Fruit fly (Drosophila melanogaster) whole organism, embryonic: ENCODE data around the gene trk.

Experiments used
- Bteb2 ChIP-seq: fragments of 200-800 bp; sonication (Bioruptor generic); optimal IDR thresholded peaks from 2 replicates; lab custom pipeline; 2016; ENCODE audit warnings: missing biosample characterization, missing genetic modification characterization
- C15 ChIP-seq: fragments of 200-800 bp; sonication (Bioruptor generic); IDR thresholded peaks from 3 replicates; pipeline ENCODE4 v1.3.6; 2022; ENCODE audit warnings: missing biosample characterization, missing genetic modification characterization
- CG10654 ChIP-seq: fragments of 200-800 bp; sonication (Bioruptor generic); optimal IDR thresholded peaks from 2 replicates; lab custom pipeline; 2016; ENCODE audit warnings: missing biosample characterization, missing genetic modification characterization
- CG12391 ChIP-seq: fragments of 200-800 bp; sonication (Bioruptor generic); optimal IDR thresholded peaks from 3 replicates; lab custom pipeline; 2018; ENCODE audit warnings: missing biosample characterization, mild to moderate bottlenecking, missing genetic modification characterization, moderate library complexity
- CG12744 ChIP-seq: fragments of 200-800 bp; sonication (Bioruptor generic); optimal IDR thresholded peaks from 2 replicates; lab custom pipeline; 2016; ENCODE audit warnings: missing biosample characterization, missing genetic modification characterization
- CG13424 ChIP-seq: fragments of 200-800 bp; sonication (Bioruptor generic); optimal IDR thresholded peaks from 2 replicates; lab custom pipeline; 2019; ENCODE audit warnings: missing biosample characterization, mild to moderate bottlenecking, missing genetic modification characterization, moderate library complexity
- CG15479 ChIP-seq: fragments of 200-800 bp; sonication (Bioruptor generic); optimal IDR thresholded peaks from 3 replicates; lab custom pipeline; 2019; ENCODE audit warnings: missing biosample characterization, mild to moderate bottlenecking, missing genetic modification characterization, moderate library complexity
- CG1602 ChIP-seq: fragments of 200-800 bp; sonication (Bioruptor generic); optimal IDR thresholded peaks from 3 replicates; lab custom pipeline; 2016; ENCODE audit warnings: missing biosample characterization, missing genetic modification characterization
- CG18476 ChIP-seq: fragments of 200-800 bp; sonication (Bioruptor generic); optimal IDR thresholded peaks from 2 replicates; lab custom pipeline; 2016; ENCODE audit warnings: missing biosample characterization, mild to moderate bottlenecking, missing genetic modification characterization
- CG32767 ChIP-seq: fragments of 200-800 bp; sonication (Bioruptor generic); IDR thresholded peaks from 2 replicates; pipeline ENCODE4 v1.3.6; 2022; ENCODE audit warnings: missing biosample characterization, missing genetic modification characterization
- CG34224 ChIP-seq: fragments of 200-800 bp; sonication (Bioruptor generic); IDR thresholded peaks from 3 replicates; pipeline ENCODE4 v1.3.6; 2022; ENCODE audit warnings: missing biosample characterization, missing genetic modification characterization; ENCODE audit not compliant: partially characterized antibody
- CG34376 ChIP-seq: fragments of 200-800 bp; sonication (Bioruptor generic); optimal IDR thresholded peaks from 2 replicates; lab custom pipeline; 2018; ENCODE audit warnings: missing biosample characterization, mild to moderate bottlenecking, missing genetic modification characterization
- CG34422 ChIP-seq: fragments of 200-800 bp; sonication (Bioruptor generic); IDR thresholded peaks from 3 replicates; pipeline ENCODE4 v1.3.6; 2022; ENCODE audit warnings: missing biosample characterization, missing genetic modification characterization
- CG3995 ChIP-seq: fragments of 200-800 bp; sonication (Bioruptor generic); optimal IDR thresholded peaks from 3 replicates; lab custom pipeline; 2016; ENCODE audit warnings: missing biosample characterization, missing genetic modification characterization
- CG4328 ChIP-seq: fragments of 200-800 bp; sonication (Bioruptor generic); optimal IDR thresholded peaks from 3 replicates; lab custom pipeline; 2017; ENCODE audit warnings: missing biosample characterization, missing genetic modification reagents, missing genetic modification characterization
- CG4424 ChIP-seq: fragments of 200-800 bp; sonication (Bioruptor generic); optimal IDR thresholded peaks from 3 replicates; lab custom pipeline; 2016; ENCODE audit warnings: missing biosample characterization, missing genetic modification characterization
- CG4854 ChIP-seq: fragments of 200-800 bp; sonication (Bioruptor generic); optimal IDR thresholded peaks from 2 replicates; lab custom pipeline; 2016; ENCODE audit warnings: missing biosample characterization, missing genetic modification characterization, inconsistent platforms
- CG8290 ChIP-seq, 3 experiments: fragments of 200-800 bp; sonication (Bioruptor generic); optimal IDR thresholded peaks; 2 replicates each; lab custom pipeline; 2016 to 2019; ENCODE audit warnings: missing biosample characterization in 3 of 3, missing genetic modification characterization in 3 of 3, mild to moderate bottlenecking in 2 of 3, moderate library complexity in 1 of 3
- CG8388 ChIP-seq: fragments of 200-800 bp; sonication (Bioruptor generic); optimal IDR thresholded peaks from 2 replicates; lab custom pipeline; 2019; ENCODE audit warnings: missing biosample characterization, mild to moderate bottlenecking, missing genetic modification characterization, moderate library complexity
- CHES-1-like ChIP-seq: fragments of 200-800 bp; sonication (Bioruptor generic); optimal IDR thresholded peaks from 2 replicates; lab custom pipeline; 2016; ENCODE audit warnings: missing biosample characterization, missing genetic modification characterization
- Camta ChIP-seq: fragments of 200-800 bp; sonication (Bioruptor generic); optimal IDR thresholded peaks from 2 replicates; lab custom pipeline; 2016; ENCODE audit warnings: missing biosample characterization, missing genetic modification characterization
- D ChIP-seq, 2 experiments: fragments of 200-800 bp in 1 of 2; fragments of >200 bp in 1 of 2; sonication (Bioruptor generic) in 1 of 2; optimal IDR thresholded peaks; 2 replicates in 1 of 2; 3 replicates in 1 of 2; lab custom pipeline; 2017; ENCODE audit warnings: mild to moderate bottlenecking in 1 of 2, missing biosample characterization in 1 of 2, missing genetic modification characterization in 1 of 2, missing genetic modification reagents in 1 of 2
- Dad ChIP-seq: fragments of 200-800 bp; sonication (Bioruptor generic); optimal IDR thresholded peaks from 3 replicates; lab custom pipeline; 2016; ENCODE audit warnings: missing biosample characterization, missing genetic modification characterization
- Hey ChIP-seq: fragments of 200-800 bp; sonication (Bioruptor generic); optimal IDR thresholded peaks from 3 replicates; lab custom pipeline; 2018; ENCODE audit warnings: missing biosample characterization, mild to moderate bottlenecking, missing genetic modification characterization
- HmgZ ChIP-seq: fragments of 200-800 bp; sonication (Bioruptor generic); optimal IDR thresholded peaks from 2 replicates; lab custom pipeline; 2018; ENCODE audit warnings: missing biosample characterization, mild to moderate bottlenecking, missing genetic modification characterization
- Hsf ChIP-seq: fragments of 200-800 bp; sonication (Bioruptor generic); optimal IDR thresholded peaks from 3 replicates; lab custom pipeline; 2016; ENCODE audit warnings: missing biosample characterization, missing genetic modification characterization
- Max ChIP-seq: fragments of 200-800 bp; sonication (Bioruptor generic); optimal IDR thresholded peaks from 2 replicates; lab custom pipeline; 2016; ENCODE audit warnings: missing biosample characterization, mild to moderate bottlenecking, missing genetic modification characterization
- Mes4 ChIP-seq: fragments of 200-800 bp; sonication (Bioruptor generic); optimal IDR thresholded peaks from 2 replicates; lab custom pipeline; 2016; ENCODE audit warnings: missing biosample characterization, missing genetic modification characterization
- Nf-YA ChIP-seq: fragments of 200-800 bp; sonication (Bioruptor generic); IDR thresholded peaks from 2 replicates; pipeline ENCODE4 v1.3.6; 2022; ENCODE audit warnings: missing biosample characterization, missing genetic modification characterization
- Pdp1 ChIP-seq, 2 experiments: fragments of 200-800 bp; sonication (Bioruptor generic); optimal IDR thresholded peaks; 3 replicates each; lab custom pipeline; 2016; ENCODE audit warnings: missing biosample characterization in 2 of 2, missing genetic modification characterization in 2 of 2, mild to moderate bottlenecking in 1 of 2, moderate library complexity in 1 of 2
- Poxn ChIP-seq: fragments of 200-800 bp; sonication (Bioruptor generic); IDR thresholded peaks from 2 replicates; pipeline ENCODE4 v1.3.6; 2022; ENCODE audit warnings: missing biosample characterization, missing genetic modification characterization
- Six4 ChIP-seq: fragments of 200-800 bp; sonication (Bioruptor generic); optimal IDR thresholded peaks from 2 replicates; lab custom pipeline; 2016; ENCODE audit warnings: missing biosample characterization, missing genetic modification characterization
- Spps ChIP-seq: fragments of 200-800 bp; sonication (Bioruptor generic); optimal IDR thresholded peaks from 2 replicates; lab custom pipeline; 2018; ENCODE audit warnings: missing biosample characterization, mild to moderate bottlenecking, missing genetic modification characterization
- Sry-β ChIP-seq: fragments of 200-800 bp; sonication (Bioruptor generic); optimal IDR thresholded peaks from 2 replicates; lab custom pipeline; 2018; ENCODE audit warnings: missing biosample characterization, mild to moderate bottlenecking, missing genetic modification characterization, moderate library complexity
- Xbp1 ChIP-seq: fragments of 200-800 bp; sonication (Bioruptor generic); optimal IDR thresholded peaks from 3 replicates; lab custom pipeline; 2016; ENCODE audit warnings: missing biosample characterization, mild to moderate bottlenecking, missing genetic modification characterization
- Xrp1 ChIP-seq: fragments of 200-800 bp; sonication (Bioruptor generic); IDR thresholded peaks from 2 replicates; pipeline ENCODE4 v1.3.6; 2022; ENCODE audit warnings: missing biosample characterization, missing genetic modification characterization
- ash1 ChIP-seq: fragments of 200-800 bp; sonication (Bioruptor generic); optimal IDR thresholded peaks from 2 replicates; lab custom pipeline; 2018; ENCODE audit warnings: missing biosample characterization, mild to moderate bottlenecking, missing genetic modification characterization
- br ChIP-seq: fragments of >200 bp; optimal IDR thresholded peaks from 2 replicates; lab custom pipeline; 2017
- cg ChIP-seq: fragments of 200-800 bp; sonication (Bioruptor generic); optimal IDR thresholded peaks from 3 replicates; lab custom pipeline; 2019; ENCODE audit warnings: missing biosample characterization, mild to moderate bottlenecking, missing genetic modification characterization, moderate library complexity
- danr ChIP-seq: fragments of 200-800 bp; sonication (Bioruptor generic); IDR thresholded peaks from 2 replicates; pipeline ENCODE4 v1.3.6; 2022; ENCODE audit warnings: missing biosample characterization, missing genetic modification characterization
- dpn ChIP-seq, 2 experiments: fragments of 200-800 bp; sonication (Bioruptor generic); optimal IDR thresholded peaks; 3 replicates each; lab custom pipeline; 2016; ENCODE audit warnings: missing biosample characterization in 2 of 2, missing genetic modification characterization in 2 of 2
- emc ChIP-seq: fragments of 200-800 bp; sonication (Bioruptor generic); optimal IDR thresholded peaks from 2 replicates; lab custom pipeline; 2016; ENCODE audit warnings: missing biosample characterization, missing genetic modification characterization
- fd3F ChIP-seq: fragments of 200-800 bp; sonication (Bioruptor generic); optimal IDR thresholded peaks from 2 replicates; lab custom pipeline; 2018; ENCODE audit warnings: missing biosample characterization, mild to moderate bottlenecking, missing genetic modification characterization, moderate library complexity
- luna ChIP-seq: fragments of 200-800 bp; sonication (Bioruptor generic); optimal IDR thresholded peaks from 2 replicates; lab custom pipeline; 2016; ENCODE audit warnings: missing biosample characterization, missing genetic modification characterization
- nau ChIP-seq: fragments of 200-800 bp; sonication (Bioruptor generic); optimal IDR thresholded peaks from 3 replicates; lab custom pipeline; 2017; ENCODE audit warnings: missing biosample characterization, mild to moderate bottlenecking, missing genetic modification characterization, missing genetic modification reagents
- oc ChIP-seq: fragments of 200-800 bp; sonication (Bioruptor generic); optimal IDR thresholded peaks from 2 replicates; lab custom pipeline; 2018; ENCODE audit warnings: missing biosample characterization, mild to moderate bottlenecking, missing genetic modification characterization, moderate library complexity
- tna ChIP-seq: fragments of 200-800 bp; sonication (Bioruptor generic); IDR thresholded peaks from 2 replicates; pipeline ENCODE4 v1.3.6; 2022; ENCODE audit warnings: missing biosample characterization, missing genetic modification characterization; ENCODE audit not compliant: partially characterized antibody
- vfl ChIP-seq: fragments of 200-800 bp; sonication (Bioruptor generic); optimal IDR thresholded peaks from 2 replicates; lab custom pipeline; 2016; ENCODE audit warnings: missing biosample characterization, missing genetic modification characterization
- wek ChIP-seq: fragments of 200-800 bp; sonication (Bioruptor generic); optimal IDR thresholded peaks from 3 replicates; lab custom pipeline; 2018; ENCODE audit warnings: missing biosample characterization, mild to moderate bottlenecking, missing genetic modification characterization, moderate library complexity

Gene trk

DNA sequence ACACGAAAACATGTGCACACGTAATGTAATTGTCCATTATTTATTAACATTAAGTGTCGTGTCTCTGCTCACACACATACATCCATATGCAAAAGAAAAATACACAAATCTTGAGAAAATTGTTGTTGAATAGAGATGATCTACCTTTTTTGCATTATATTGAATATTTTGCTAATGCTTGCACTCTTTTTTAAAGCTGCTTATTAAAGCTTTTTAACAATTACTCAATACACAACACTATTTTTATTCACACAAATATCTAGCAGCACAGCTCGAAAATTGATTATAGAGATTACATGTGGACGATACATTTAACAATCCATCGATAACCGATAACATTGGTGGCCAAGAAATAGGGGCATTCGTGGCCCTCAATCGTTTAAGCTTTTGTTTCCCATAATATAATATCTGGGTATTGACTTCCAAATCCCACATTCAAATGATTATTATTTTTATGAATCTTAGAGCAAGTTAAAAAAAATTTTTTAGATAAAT, 20.0 kb upstream of the trk start, which contains the start of gene Ufd4 (continued):
- peak; percentile 15 for TF ChIP-seq Sry-β (GFP tag; lab: Kevin White, UChicago)
- no peak for TF ChIP-seq Poxn (GFP tag; lab: Robert Waterston, UW)
- TF ChIP-seq emc: peak; percentile 5
- TF ChIP-seq CG15479 (GFP tag; lab: Kevin White, UChicago): no peak
- peak; percentile 60 for TF ChIP-seq fd3F
- TF ChIP-seq CHES-1-like: peak; percentile 42
- peak; percentile 50; the same call in 1 of the 2 replicates for TF ChIP-seq CG32767 (GFP tag; lab: Robert Waterston, UW)
- TF ChIP-seq D (optimal IDR thresholded peaks at IDR 0.05; lab: Kevin White, UChicago): no peak
- TF ChIP-seq D (GFP tag; optimal IDR thresholded peaks at IDR 0.05; lab: Kevin White, UChicago): peak; percentile 26
- peak; percentile 73 for TF ChIP-seq CG13424 (tag; lab: Kevin White, UChicago)
- peak; percentile 84 for TF ChIP-seq cg (GFP tag; lab: Kevin White, UChicago)
- TF ChIP-seq CG8388 (GFP tag; lab: Kevin White, UChicago): peak; percentile 49
- TF ChIP-seq CG8290 (GFP tag; optimal IDR thresholded peaks at IDR 0.05; lab: Kevin White, UChicago): peak; percentile 33
- TF ChIP-seq CG8290 (tag; optimal IDR thresholded peaks at IDR 0.05; lab: Kevin White, UChicago): no peak
- peak; percentile 27 for TF ChIP-seq CG10654 (GFP tag; lab: Kevin White, UChicago)
- peak; percentile 53 for TF ChIP-seq Max (GFP tag; lab: Kevin White, UChicago)
- no peak for TF ChIP-seq ash1 (GFP tag; lab: Kevin White, UChicago)
- TF ChIP-seq CG3995 (GFP tag; lab: Kevin White, UChicago): peak; percentile 49
- TF ChIP-seq nau: no peak
- peak; percentile 76 for TF ChIP-seq Xbp1 (GFP tag; lab: Kevin White, UChicago)
- TF ChIP-seq CG34376 (GFP tag; lab: Kevin White, UChicago): peak; percentile 38
- TF ChIP-seq Six4 (GFP tag; lab: Kevin White, UChicago): peak; percentile 29
- TF ChIP-seq HmgZ: peak; percentile 64
- TF ChIP-seq Xrp1 (GFP tag; lab: Robert Waterston, UW): peak; percentile 79
- no peak for TF ChIP-seq CG4328 (GFP tag; lab: Kevin White, UChicago)
- TF ChIP-seq Camta (GFP tag; lab: Kevin White, UChicago): peak; percentile 68
- no peak for TF ChIP-seq oc
- peak; percentile 35 for TF ChIP-seq CG4854 (GFP tag; lab: Kevin White, UChicago)
- peak; percentile 43 for TF ChIP-seq Spps (tag; lab: Kevin White, UChicago)
- no peak for TF ChIP-seq luna (GFP tag; lab: Kevin White, UChicago)
- no peak for TF ChIP-seq tna (GFP tag; lab: Robert Waterston, UW)
- TF ChIP-seq br: no peak
- no peak for TF ChIP-seq danr (GFP tag; lab: Robert Waterston, UW)
- peak; percentile 44; the same call in 1 of the 2 replicates for TF ChIP-seq Nf-YA
- peak; percentile 61 for TF ChIP-seq CG12744 (GFP tag; lab: Kevin White, UChicago)
- peak; percentile 69 for TF ChIP-seq CG18476
- peak; percentile 64 for TF ChIP-seq Bteb2
- peak; percentile 17; the same call in 1 of the 3 replicates for TF ChIP-seq CG34224 (GFP tag; lab: Robert Waterston, UW)
- TF ChIP-seq CG4424 (GFP tag; lab: Kevin White, UChicago): peak; percentile 74
- peak; percentile 11 for TF ChIP-seq Mes4 (GFP tag; lab: Kevin White, UChicago)
- peak; percentile 66 to 76 for TF ChIP-seq dpn (GFP tag; optimal IDR thresholded peaks at IDR 0.05; lab: Kevin White, UChicago)
- TF ChIP-seq CG1602 (GFP tag; lab: Kevin White, UChicago): peak; percentile 46
- TF ChIP-seq vfl (GFP tag; lab: Kevin White, UChicago): peak; percentile 46
- no peak for TF ChIP-seq CG34422
- TF ChIP-seq Pdp1 (GFP tag; optimal IDR thresholded peaks at IDR 0.05; lab: Kevin White, UChicago): peak; percentile 45 to 80
- peak; percentile 98 for TF ChIP-seq wek (GFP tag; lab: Kevin White, UChicago)
- no peak for TF ChIP-seq Hey
- TF ChIP-seq CG12391 (tag; lab: Kevin White, UChicago): peak; percentile 82
- TF ChIP-seq Hsf (GFP tag; lab: Kevin White, UChicago): no peak
- peak; percentile 54 for TF ChIP-seq Dad (GFP tag; lab: Kevin White, UChicago)
- TF ChIP-seq C15 (GFP tag; lab: Robert Waterston, UW): no peak
